Worm (Caenorhabditis elegans) whole organism, L3 larva: ENCODE results near the gene T23F2.2.

ENCODE experiments used
- ZK546.5 ChIP-seq: sonication (generic microtip); optimal IDR thresholded peaks from 2 replicates; lab custom pipeline; 2017; ENCODE audit warnings: missing biosample characterization, missing genetic modification characterization
- ceh-16 ChIP-seq: sonication (generic microtip); optimal IDR thresholded peaks from 2 replicates; lab custom pipeline; 2017; ENCODE audit warnings: missing biosample characterization, missing genetic modification characterization
- ceh-28 ChIP-seq: fragments of 150-350 bp; optimal IDR thresholded peaks from 2 replicates; lab custom pipeline; 2014; ENCODE audit warnings: missing biosample characterization, missing genetic modification reagents, missing genetic modification characterization
- ceh-9 ChIP-seq: sonication (generic microtip); optimal IDR thresholded peaks from 2 replicates; lab custom pipeline; 2018; ENCODE audit warnings: missing biosample characterization, missing genetic modification characterization
- daf-12 ChIP-seq: fragments of 150-350 bp; optimal IDR thresholded peaks from 2 replicates; lab custom pipeline; 2014; ENCODE audit warnings: missing biosample characterization, missing genetic modification reagents, missing genetic modification characterization
- egl-27 ChIP-seq: sonication (generic microtip); optimal IDR thresholded peaks from 4 replicates; lab custom pipeline; 2017; ENCODE audit warnings: missing biosample characterization, missing genetic modification reagents, missing genetic modification characterization
- egl-5 ChIP-seq: fragments of 150-350 bp; optimal IDR thresholded peaks from 2 replicates; lab custom pipeline; 2017; ENCODE audit warnings: missing biosample characterization, missing genetic modification reagents, missing genetic modification characterization, inconsistent platforms
- elt-1 ChIP-seq: fragments of 150-350 bp; optimal IDR thresholded peaks from 2 replicates; lab custom pipeline; 2014; ENCODE audit warnings: missing biosample characterization, missing genetic modification characterization
- elt-2 ChIP-seq: sonication (generic microtip); optimal IDR thresholded peaks from 2 replicates; lab custom pipeline; 2016; ENCODE audit warnings: missing genetic modification reagents, mild to moderate bottlenecking, missing genetic modification characterization, missing compliant biosample characterization
- elt-3 ChIP-seq, 3 experiments: fragments of 150-350 bp in 1 of 3; sonication (generic microtip) in 2 of 3; optimal IDR thresholded peaks; 2 replicates in 2 of 3; 4 replicates in 1 of 3; lab custom pipeline; 2014 to 2017; ENCODE audit warnings: missing biosample characterization in 3 of 3, missing genetic modification characterization in 3 of 3
- eor-1 ChIP-seq, 2 experiments: fragments of 150-350 bp; optimal IDR thresholded peaks; 2 replicates each; lab custom pipeline; 2014 to 2018; ENCODE audit warnings: missing biosample characterization in 2 of 2, missing genetic modification characterization in 2 of 2
- fkh-10 ChIP-seq: sonication (generic microtip); optimal IDR thresholded peaks from 2 replicates; lab custom pipeline; 2017; ENCODE audit warnings: missing biosample characterization, missing genetic modification reagents, missing genetic modification characterization
- hmg-11 ChIP-seq: sonication (generic microtip); optimal IDR thresholded peaks from 2 replicates; lab custom pipeline; 2016; ENCODE audit warnings: missing genetic modification characterization, missing compliant biosample characterization
- jun-1 ChIP-seq: fragments of 150-350 bp; optimal IDR thresholded peaks from 2 replicates; lab custom pipeline; 2014; ENCODE audit warnings: missing biosample characterization, missing genetic modification reagents, missing genetic modification characterization
- lin-15B ChIP-seq: fragments of 150-350 bp; optimal IDR thresholded peaks from 2 replicates; lab custom pipeline; 2014; ENCODE audit warnings: missing biosample characterization, missing genetic modification characterization
- lin-39 ChIP-seq: fragments of 150-350 bp; optimal IDR thresholded peaks from 2 replicates; lab custom pipeline; 2018; ENCODE audit warnings: missing biosample characterization, missing genetic modification reagents, missing genetic modification characterization
- lsy-12 ChIP-seq: sonication (generic microtip); optimal IDR thresholded peaks from 2 replicates; lab custom pipeline; 2016; ENCODE audit warnings: mild to moderate bottlenecking, missing genetic modification characterization, missing compliant biosample characterization
- mml-1 ChIP-seq: fragments of 150-350 bp; sonication (generic microtip); optimal IDR thresholded peaks from 3 replicates; lab custom pipeline; 2014; ENCODE audit warnings: missing biosample characterization, missing genetic modification characterization
- nfya-1 ChIP-seq: sonication (generic microtip); optimal IDR thresholded peaks from 2 replicates; lab custom pipeline; 2017; ENCODE audit warnings: missing genetic modification characterization, mild to moderate bottlenecking, missing compliant biosample characterization, antibody characterized with exemption, moderate library complexity; ENCODE audit not compliant: insufficient read depth
- nhr-12 ChIP-seq: fragments of 150-350 bp; optimal IDR thresholded peaks from 2 replicates; lab custom pipeline; 2014; ENCODE audit warnings: missing biosample characterization, missing genetic modification characterization
- nhr-23 ChIP-seq: fragments of 150-350 bp; optimal IDR thresholded peaks from 2 replicates; lab custom pipeline; 2014; ENCODE audit warnings: missing biosample characterization, missing genetic modification reagents, missing genetic modification characterization
- nhr-25 ChIP-seq: sonication (generic microtip); optimal IDR thresholded peaks from 2 replicates; lab custom pipeline; 2017; ENCODE audit warnings: missing biosample characterization, missing genetic modification characterization
- nhr-28 ChIP-seq: fragments of 150-350 bp; optimal IDR thresholded peaks from 2 replicates; lab custom pipeline; 2014; ENCODE audit warnings: missing biosample characterization, missing genetic modification characterization
- nhr-43 ChIP-seq: sonication (generic microtip); optimal IDR thresholded peaks from 2 replicates; lab custom pipeline; 2016; ENCODE audit warnings: mild to moderate bottlenecking, missing genetic modification characterization, missing compliant biosample characterization; ENCODE audit not compliant: poor library complexity, severe bottlenecking
- nhr-67 ChIP-seq: fragments of 150-350 bp; optimal IDR thresholded peaks from 2 replicates; lab custom pipeline; 2014; ENCODE audit warnings: missing biosample characterization, missing genetic modification characterization
- nhr-76 ChIP-seq: fragments of 150-350 bp; sonication (generic microtip); optimal IDR thresholded peaks from 5 replicates; lab custom pipeline; 2014; ENCODE audit warnings: missing biosample characterization, missing genetic modification characterization
- pha-4 ChIP-seq: fragments of 150-350 bp; optimal IDR thresholded peaks from 2 replicates; lab custom pipeline; 2014; ENCODE audit warnings: missing biosample characterization, missing genetic modification reagents, missing genetic modification characterization
- pqm-1 ChIP-seq: fragments of 150-350 bp; optimal IDR thresholded peaks from 2 replicates; lab custom pipeline; 2017; ENCODE audit warnings: missing biosample characterization, missing genetic modification characterization, inconsistent platforms
- skn-1 ChIP-seq: fragments of 150-350 bp; optimal IDR thresholded peaks from 2 replicates; lab custom pipeline; 2014; ENCODE audit warnings: missing biosample characterization, missing genetic modification characterization
- snpc-4 ChIP-seq: fragments of 150-350 bp; optimal IDR thresholded peaks from 2 replicates; lab custom pipeline; 2014; ENCODE audit warnings: missing biosample characterization, missing genetic modification characterization
- tbx-2 ChIP-seq: sonication (generic microtip); optimal IDR thresholded peaks from 2 replicates; lab custom pipeline; 2016; ENCODE audit warnings: mild to moderate bottlenecking, missing genetic modification characterization, missing compliant biosample characterization
- unc-62 ChIP-seq: fragments of 150-350 bp; sonication (generic microtip); optimal IDR thresholded peaks from 4 replicates; lab custom pipeline; 2014; ENCODE audit warnings: missing biosample characterization, missing genetic modification reagents, missing genetic modification characterization
- zag-1 ChIP-seq: fragments of 150-350 bp; optimal IDR thresholded peaks from 2 replicates; lab custom pipeline; 2014; ENCODE audit warnings: missing biosample characterization, missing genetic modification characterization
- ztf-11 ChIP-seq: fragments of 150-350 bp; optimal IDR thresholded peaks from 2 replicates; lab custom pipeline; 2014; ENCODE audit warnings: missing biosample characterization, missing genetic modification characterization

The T23F2.2 gene

DNA sequence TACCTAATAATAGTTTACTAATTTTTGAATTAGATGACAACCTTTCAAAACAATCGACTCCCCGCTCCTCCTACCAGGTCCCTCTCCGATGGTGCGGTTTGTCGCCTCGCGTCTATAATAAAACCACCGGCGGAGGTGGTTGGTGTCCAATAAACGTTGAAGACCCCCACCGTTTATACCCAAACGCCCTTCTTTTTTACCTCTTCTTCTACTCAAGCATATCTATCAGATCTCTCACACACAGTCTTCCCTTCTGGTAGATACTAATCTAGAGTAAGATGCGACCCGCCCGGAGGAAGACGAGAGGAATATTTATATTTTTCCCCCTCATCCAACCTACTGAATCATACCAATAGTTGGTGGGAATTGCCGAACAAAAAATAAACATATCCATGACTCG lies 26.2 kb downstream of the T23F2.2 start:
- TF ChIP-seq nhr-23 (tag; lab: Kevin White, UChicago) (peak; percentile 4), nhr-43 (tag; lab: Kevin White, UChicago) (no peak), elt-1 (tag; lab: Kevin White, UChicago) (peak; percentile 79)

DNA sequence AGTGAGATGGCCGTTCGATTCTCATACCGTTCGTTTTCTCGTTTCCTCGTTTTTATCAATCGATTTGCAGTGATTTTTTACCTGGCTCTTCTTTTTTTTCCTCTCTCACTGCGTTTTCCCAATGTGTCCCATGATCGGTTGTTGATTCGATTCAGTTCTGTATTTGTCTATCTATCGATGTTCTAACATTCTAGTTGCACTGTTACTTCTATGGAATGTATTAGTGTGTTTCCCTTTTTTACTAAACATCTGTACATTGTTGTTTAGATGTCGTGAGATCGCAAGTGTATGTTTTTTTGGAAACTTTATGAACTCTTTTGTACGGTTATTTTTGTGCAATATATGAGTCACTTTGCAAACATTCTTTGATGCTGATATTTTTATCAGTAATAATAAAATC lies 27.5 kb downstream of the T23F2.2 start:
- TF ChIP-seq lsy-12 (no peak), nhr-76 (no peak), ceh-16 (tag; lab: Kevin White, UChicago) (no peak), pqm-1 (tag; lab: Kevin White, UChicago) (peak; percentile 37), pha-4 (tag; lab: Kevin White, UChicago) (peak; percentile 60), elt-2 (peak; percentile 20)

DNA sequence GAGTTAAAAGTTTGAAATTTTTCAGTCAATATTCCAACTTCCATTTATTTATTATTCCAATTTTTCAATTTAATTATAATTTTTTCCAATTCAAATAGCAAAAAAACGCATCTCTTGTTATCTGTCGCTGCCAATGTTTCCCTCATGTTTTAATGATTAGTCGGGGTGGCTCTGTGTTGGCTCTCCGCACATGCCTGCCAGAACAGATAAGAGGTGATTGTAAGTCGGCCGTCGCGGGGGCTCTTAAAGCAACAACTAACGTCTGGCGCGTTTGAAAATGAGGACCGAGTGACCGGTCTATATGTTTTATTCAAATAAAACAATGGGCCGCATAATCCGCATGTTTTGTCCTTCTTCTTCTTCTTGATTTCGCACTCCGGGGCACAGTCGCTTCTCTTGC lies 28.7 kb downstream of the T23F2.2 start:
- no peak for TF ChIP-seq nhr-12 (tag; lab: Kevin White, UChicago)
- TF ChIP-seq nfya-1: peak; percentile 6
- TF ChIP-seq elt-2: peak; percentile 73
- TF ChIP-seq pqm-1 (tag; lab: Kevin White, UChicago): peak; percentile 38
- no peak for TF ChIP-seq daf-12
- TF ChIP-seq, all 47 proteins: peak for 3

ce11 chrX:5475164-5475576 lies 29.9 kb downstream of the T23F2.2 start:
- peak; percentile 16 for TF ChIP-seq lin-15B
- no peak for TF ChIP-seq ZK546.5 (tag; lab: Kevin White, UChicago)
- TF ChIP-seq elt-3 (tag; optimal IDR thresholded peaks at IDR 0.05; lab: Kevin White, UChicago): peak in 1 of 3 experiments; percentile 63
- TF ChIP-seq egl-5 (tag; lab: Kevin White, UChicago): no peak
- TF ChIP-seq elt-1 (tag; lab: Kevin White, UChicago): peak; percentile 9
- TF ChIP-seq pqm-1 (tag; lab: Kevin White, UChicago): peak; percentile 48
- TF ChIP-seq tbx-2: peak; percentile 35
- peak; percentile 67 for TF ChIP-seq elt-2
- no peak for TF ChIP-seq unc-62 (GFP tag; lab: Kevin White, UChicago)
- TF ChIP-seq nhr-25 (tag; lab: Kevin White, UChicago): peak; percentile 99
- TF ChIP-seq lin-39 (tag; lab: Kevin White, UChicago): peak; percentile 55
- peak; percentile 67 for TF ChIP-seq nfya-1
- TF ChIP-seq pha-4 (tag; lab: Kevin White, UChicago): peak; percentile 82
- peak; percentile 79 for TF ChIP-seq jun-1 (tag; lab: Kevin White, UChicago)
- TF ChIP-seq hmg-11 (tag; lab: Kevin White, UChicago): peak; percentile 45
- peak; percentile 74 for TF ChIP-seq nhr-23 (tag; lab: Kevin White, UChicago)
- no peak for TF ChIP-seq mml-1
- no peak for TF ChIP-seq nhr-67 (tag; lab: Kevin White, UChicago)
- no peak for TF ChIP-seq snpc-4
- TF ChIP-seq egl-27 (tag; lab: Kevin White, UChicago): peak; percentile 47
- peak; percentile 60 for TF ChIP-seq nhr-43 (tag; lab: Kevin White, UChicago)
- peak; percentile 7 for TF ChIP-seq lsy-12
- TF ChIP-seq daf-12: no peak
- TF ChIP-seq nhr-28 (tag; lab: Kevin White, UChicago): no peak
- TF ChIP-seq ceh-28 (tag; lab: Kevin White, UChicago): peak; percentile 65

ce11 chrX:5470111-5470745 lies 34.8 kb downstream of the T23F2.2 start:
- TF ChIP-seq eor-1 (tag; optimal IDR thresholded peaks at IDR 0.05; lab: Kevin White, UChicago) (no peak), nhr-23 (tag; lab: Kevin White, UChicago) (no peak), ceh-9 (tag; lab: Kevin White, UChicago) (no peak), jun-1 (tag; lab: Kevin White, UChicago) (no peak), nhr-25 (tag; lab: Kevin White, UChicago) (peak; percentile 46), nhr-43 (tag; lab: Kevin White, UChicago) (no peak), fkh-10 (no peak), elt-1 (tag; lab: Kevin White, UChicago) (peak; percentile 64), zag-1 (tag; lab: Kevin White, UChicago) (no peak), snpc-4 (no peak), ztf-11 (tag; lab: Kevin White, UChicago) (no peak), egl-5 (tag; lab: Kevin White, UChicago) (no peak), lsy-12 (no peak), tbx-2 (no peak), pha-4 (tag; lab: Kevin White, UChicago) (no peak), skn-1 (tag; lab: Kevin White, UChicago) (no peak), ZK546.5 (tag; lab: Kevin White, UChicago) (no peak)
